Fruit fly (Drosophila melanogaster) whole organism, adult: Measurements from ENCODE around the gene Paics.

Experiments
- CG1620 ChIP-seq: fragments of 200-800 bp; sonication (Bioruptor generic); optimal IDR thresholded peaks from 2 replicates; lab custom pipeline; 2016; ENCODE audit warnings: missing biosample characterization, missing genetic modification characterization
- CG5204 ChIP-seq: fragments of 200-800 bp; sonication (Bioruptor generic); optimal IDR thresholded peaks from 2 replicates; lab custom pipeline; 2016; ENCODE audit warnings: missing biosample characterization, missing genetic modification characterization
- cnc ChIP-seq, 2 experiments: fragments of >200 bp; optimal IDR thresholded peaks; 2 replicates each; lab custom pipeline; 2017
- pad ChIP-seq: fragments of 200-800 bp; sonication (Bioruptor generic); optimal IDR thresholded peaks from 3 replicates; lab custom pipeline; 2017; ENCODE audit warnings: missing biosample characterization, missing genetic modification characterization, mild to moderate bottlenecking, moderate library complexity, missing genetic modification reagents

- TF ChIP-seq cnc (optimal IDR thresholded peaks at IDR 0.05; lab: Kevin White, UChicago) (no peak), pad (GFP tag; lab: Kevin White, UChicago) (no peak), CG1620 (GFP tag; lab: Kevin White, UChicago) (no peak), CG5204 (no peak)
Measured at dm6 chrX:12719940-12720355, 40.5 kb downstream of the Paics start.
